Fruit fly (Drosophila melanogaster): ENCODE results near the gene Ama.
A peak's percentile ranks its signal among the peaks of the same experiment; 100 is the strongest.

The Ama gene

dm6 chr3R:6759419-6759818 lies 3.0 kb upstream of the Ama start, which contains the start of gene bcd (continued):
- TF ChIP-seq Trl (optimal IDR thresholded peaks at IDR 0.05) (no peak), Trl (GFP tag; optimal IDR thresholded peaks at IDR 0.05) (peak; percentile 84), Hand (GFP tag; optimal IDR thresholded peaks at IDR 0.05) (no peak), fd102C (GFP tag; optimal IDR thresholded peaks at IDR 0.05) (peak; percentile 47), hth (optimal IDR thresholded peaks at IDR 0.05) (no peak), Xbp1 (GFP tag; optimal IDR thresholded peaks at IDR 0.05) (peak; percentile 92), CG13296 (GFP tag; optimal IDR thresholded peaks at IDR 0.05) (no peak), Sry-δ (GFP tag; optimal IDR thresholded peaks at IDR 0.05) (peak; percentile 73), dm (GFP tag; optimal IDR thresholded peaks at IDR 0.05) (peak; percentile 44), CG17328 (GFP tag; IDR thresholded peaks at IDR 0.05) (peak; percentile 75), esg (GFP tag; conservative IDR thresholded peaks at IDR 0.05) (peak; percentile 60), CG31365 (tag; optimal IDR thresholded peaks at IDR 0.05) (peak; percentile 67), Atf3 (GFP tag; optimal IDR thresholded peaks at IDR 0.05) (peak; percentile 78), ttk (GFP tag; IDR thresholded peaks at IDR 0.05) (peak; percentile 76), crp (GFP tag; optimal IDR thresholded peaks at IDR 0.05) (no peak), CG2129 (GFP tag; IDR thresholded peaks at IDR 0.05; ENCODE audit: partially characterized antibody) (no peak), abd-A (tag; optimal IDR thresholded peaks at IDR 0.05) (no peak), br (optimal IDR thresholded peaks at IDR 0.05) (no peak), ems (GFP tag; optimal IDR thresholded peaks at IDR 0.05) (peak; percentile 62), Mad (GFP tag; optimal IDR thresholded peaks at IDR 0.05) (peak; percentile 70), ato (GFP tag; IDR thresholded peaks at IDR 0.05; ENCODE audit: partially characterized antibody) (no peak), pfk (GFP tag; optimal IDR thresholded peaks at IDR 0.05) (no peak), Dip2 (GFP tag; IDR thresholded peaks at IDR 0.05) (no peak), schlank (tag; optimal IDR thresholded peaks at IDR 0.05) (no peak), CG42726 (GFP tag; IDR thresholded peaks at IDR 0.05; ENCODE audit: partially characterized antibody) (peak; percentile 75), Taf1 (GFP tag; IDR thresholded peaks at IDR 0.05) (0 out of 2 replicates have a peak, but pooled peaks have one; percentile 9), CG7745 (tag; optimal IDR thresholded peaks at IDR 0.05) (no peak), CG7372 (GFP tag; IDR thresholded peaks at IDR 0.05) (peak; percentile 75), dati (GFP tag; IDR thresholded peaks at IDR 0.05) (no peak), CG34376 (GFP tag; optimal IDR thresholded peaks at IDR 0.05) (no peak), CG11456 (GFP tag; IDR thresholded peaks at IDR 0.05) (peak; percentile 96), CG7786 (GFP tag; optimal IDR thresholded peaks at IDR 0.05) (peak; percentile 59), MBD-R2 (GFP tag; IDR thresholded peaks at IDR 0.05) (peak; percentile 53), sqz (GFP tag; optimal IDR thresholded peaks at IDR 0.05) (peak; percentile 4), wek (GFP tag; optimal IDR thresholded peaks at IDR 0.05) (peak; percentile 44), Dref (GFP tag; IDR thresholded peaks at IDR 0.05) (peak; percentile 36; the same call in 1 of the 2 replicates), CG18011 (GFP tag; optimal IDR thresholded peaks at IDR 0.05) (peak; percentile 98), pum (GFP tag; optimal IDR thresholded peaks at IDR 0.05) (peak; percentile 86), NC2β (GFP tag; optimal IDR thresholded peaks at IDR 0.05) (peak; percentile 76), Dll (GFP tag; IDR thresholded peaks at IDR 0.05; ENCODE audit: partially characterized antibody) (peak; percentile 71), CG16815 (GFP tag; optimal IDR thresholded peaks at IDR 0.05) (peak; percentile 66), BtbVII (GFP tag; optimal IDR thresholded peaks at IDR 0.05) (no peak), HLH54F (GFP tag; optimal IDR thresholded peaks at IDR 0.05) (peak; percentile 80), CG15073 (GFP tag; optimal IDR thresholded peaks at IDR 0.05) (peak; percentile 57), al (GFP tag; IDR thresholded peaks at IDR 0.05) (peak; percentile 58), CG1647 (GFP tag; optimal IDR thresholded peaks at IDR 0.05) (peak; percentile 65), CG16813 (GFP tag; IDR thresholded peaks at IDR 0.05; ENCODE audit: partially characterized antibody) (peak; percentile 56; the same call in 2 of the 3 replicates), CG3838 (GFP tag; optimal IDR thresholded peaks at IDR 0.05) (peak; percentile 47), gfzf (GFP tag; optimal IDR thresholded peaks at IDR 0.05) (peak; percentile 13), Chrac-16 (GFP tag; optimal IDR thresholded peaks at IDR 0.05) (peak; percentile 90), Doc2 (GFP tag; IDR thresholded peaks at IDR 0.05) (0 out of 2 replicates have a peak, but pooled peaks have one; percentile 37), knrl (GFP tag; IDR thresholded peaks at IDR 0.05; ENCODE audit: partially characterized antibody) (peak; percentile 64)

Measured in whole organism, embryonic.